Fruit fly (Drosophila melanogaster) whole organism, embryonic: ENCODE data around the gene Pvf1.

Experiments used
- B-H1 ChIP-seq: fragments of 200-800 bp; sonication (Bioruptor generic); IDR thresholded peaks from 3 replicates; pipeline ENCODE4 v1.3.6; 2022; ENCODE audit warnings: missing biosample characterization, missing genetic modification characterization
- Bdp1 ChIP-seq: fragments of 200-800 bp; sonication (Bioruptor generic); optimal IDR thresholded peaks from 3 replicates; lab custom pipeline; 2016; ENCODE audit warnings: missing biosample characterization, missing genetic modification characterization
- CG1024 ChIP-seq: fragments of 200-800 bp; sonication (Bioruptor generic); IDR thresholded peaks from 2 replicates; pipeline ENCODE4 v1.3.6; 2022; ENCODE audit warnings: missing biosample characterization, missing genetic modification characterization
- CG1233 ChIP-seq: fragments of 200-800 bp; sonication (Bioruptor generic); optimal IDR thresholded peaks from 4 replicates; lab custom pipeline; 2018; ENCODE audit warnings: missing biosample characterization, mild to moderate bottlenecking, missing genetic modification characterization
- CG12769 ChIP-seq: fragments of 200-800 bp; sonication (Bioruptor generic); optimal IDR thresholded peaks from 2 replicates; lab custom pipeline; 2019; ENCODE audit warnings: missing biosample characterization, mild to moderate bottlenecking, missing genetic modification characterization, moderate library complexity
- CG13894 ChIP-seq: fragments of 200-800 bp; sonication (Bioruptor generic); optimal IDR thresholded peaks from 3 replicates; lab custom pipeline; 2018; ENCODE audit warnings: missing biosample characterization, mild to moderate bottlenecking, missing genetic modification characterization, moderate library complexity
- CG17186 ChIP-seq: fragments of 200-800 bp; sonication (Bioruptor generic); optimal IDR thresholded peaks from 3 replicates; lab custom pipeline; 2017; ENCODE audit warnings: missing biosample characterization, missing genetic modification reagents, missing genetic modification characterization
- CG17359 ChIP-seq: fragments of 200-800 bp; sonication (Bioruptor generic); optimal IDR thresholded peaks from 3 replicates; lab custom pipeline; 2018; ENCODE audit warnings: missing biosample characterization, mild to moderate bottlenecking, missing genetic modification characterization, moderate library complexity
- CG17385 ChIP-seq: fragments of 200-800 bp; sonication (Bioruptor generic); optimal IDR thresholded peaks from 3 replicates; lab custom pipeline; 2018; ENCODE audit warnings: missing biosample characterization, mild to moderate bottlenecking, missing genetic modification characterization
- CG2678 ChIP-seq: fragments of 200-800 bp; sonication (Bioruptor generic); optimal IDR thresholded peaks from 3 replicates; lab custom pipeline; 2019; ENCODE audit warnings: missing biosample characterization, mild to moderate bottlenecking, missing genetic modification characterization, moderate library complexity
- CG32532 ChIP-seq: fragments of 200-800 bp; sonication (Bioruptor generic); IDR thresholded peaks from 2 replicates; pipeline ENCODE4 v1.3.6; 2022; ENCODE audit warnings: missing biosample characterization, missing genetic modification characterization
- CG34224 ChIP-seq: fragments of 200-800 bp; sonication (Bioruptor generic); IDR thresholded peaks from 3 replicates; pipeline ENCODE4 v1.3.6; 2022; ENCODE audit warnings: missing biosample characterization, missing genetic modification characterization; ENCODE audit not compliant: partially characterized antibody
- CG3847 ChIP-seq: fragments of 200-800 bp; sonication (Bioruptor generic); IDR thresholded peaks from 2 replicates; pipeline ENCODE4 v1.3.6; 2022; ENCODE audit warnings: missing biosample characterization, missing genetic modification characterization
- CG4617 ChIP-seq: fragments of 200-800 bp; sonication (Bioruptor generic); optimal IDR thresholded peaks from 3 replicates; lab custom pipeline; 2016; ENCODE audit warnings: missing biosample characterization, missing genetic modification characterization, borderline replicate concordance
- CG6272 ChIP-seq: fragments of 200-800 bp; sonication (Bioruptor generic); IDR thresholded peaks from 2 replicates; pipeline ENCODE4 v1.3.6; 2022; ENCODE audit warnings: missing biosample characterization, missing genetic modification characterization
- CG8478 ChIP-seq: fragments of >200 bp; optimal IDR thresholded peaks from 2 replicates; lab custom pipeline; 2018
- CoRest ChIP-seq: fragments of 200-800 bp; sonication (Bioruptor generic); optimal IDR thresholded peaks from 3 replicates; lab custom pipeline; 2018; ENCODE audit warnings: missing biosample characterization, mild to moderate bottlenecking, missing genetic modification characterization, moderate library complexity
- Dref ChIP-seq: fragments of 200-800 bp; sonication (Bioruptor generic); IDR thresholded peaks from 2 replicates; pipeline ENCODE4 v1.3.6; 2022; ENCODE audit warnings: missing biosample characterization, missing genetic modification characterization
- Drgx ChIP-seq: fragments of 200-800 bp; sonication (Bioruptor generic); IDR thresholded peaks from 2 replicates; pipeline ENCODE4 v1.3.6; 2022; ENCODE audit warnings: missing biosample characterization, missing genetic modification characterization
- HHEX ChIP-seq: fragments of 200-800 bp; sonication (Bioruptor generic); optimal IDR thresholded peaks from 3 replicates; lab custom pipeline; 2017; ENCODE audit warnings: missing biosample characterization, mild to moderate bottlenecking, missing genetic modification characterization, missing genetic modification reagents
- HLH3B ChIP-seq: fragments of 200-800 bp; sonication (Bioruptor generic); IDR thresholded peaks from 2 replicates; pipeline ENCODE4 v1.3.6; 2022; ENCODE audit warnings: missing biosample characterization, missing genetic modification characterization
- HLHmδ ChIP-seq: fragments of 200-800 bp; sonication (Bioruptor generic); optimal IDR thresholded peaks from 2 replicates; lab custom pipeline; 2018; ENCODE audit warnings: missing biosample characterization, mild to moderate bottlenecking, missing genetic modification characterization, moderate library complexity
- HmgZ ChIP-seq: fragments of 200-800 bp; sonication (Bioruptor generic); optimal IDR thresholded peaks from 2 replicates; lab custom pipeline; 2018; ENCODE audit warnings: missing biosample characterization, mild to moderate bottlenecking, missing genetic modification characterization
- Hr39 ChIP-seq: fragments of >200 bp; optimal IDR thresholded peaks from 2 replicates; lab custom pipeline; 2017
- Lpt ChIP-seq: fragments of >200 bp; optimal IDR thresholded peaks from 2 replicates; lab custom pipeline; 2018; ENCODE audit warnings: missing biosample characterization, missing genetic modification characterization
- NFAT ChIP-seq: fragments of 200-800 bp; sonication (Bioruptor generic); IDR thresholded peaks from 2 replicates; pipeline ENCODE4 v1.3.6; 2022; ENCODE audit warnings: missing biosample characterization, missing genetic modification characterization
- Sin3A ChIP-seq: fragments of >200 bp; optimal IDR thresholded peaks from 2 replicates; lab custom pipeline; 2018
- Sox102F ChIP-seq: fragments of 200-800 bp; sonication (Bioruptor generic); optimal IDR thresholded peaks from 2 replicates; lab custom pipeline; 2018; ENCODE audit warnings: missing biosample characterization, mild to moderate bottlenecking, missing genetic modification characterization, moderate library complexity
- Spps ChIP-seq: fragments of 200-800 bp; sonication (Bioruptor generic); optimal IDR thresholded peaks from 2 replicates; lab custom pipeline; 2018; ENCODE audit warnings: missing biosample characterization, mild to moderate bottlenecking, missing genetic modification characterization
- Ssrp ChIP-seq: fragments of 200-800 bp; sonication (Bioruptor generic); optimal IDR thresholded peaks from 2 replicates; lab custom pipeline; 2018; ENCODE audit warnings: missing biosample characterization, mild to moderate bottlenecking, missing genetic modification characterization, moderate library complexity
- ash1 ChIP-seq: fragments of 200-800 bp; sonication (Bioruptor generic); optimal IDR thresholded peaks from 2 replicates; lab custom pipeline; 2018; ENCODE audit warnings: missing biosample characterization, mild to moderate bottlenecking, missing genetic modification characterization
- az2 ChIP-seq: fragments of 200-800 bp; sonication (Bioruptor generic); optimal IDR thresholded peaks from 3 replicates; lab custom pipeline; 2016; ENCODE audit warnings: missing biosample characterization, missing genetic modification characterization
- ci ChIP-seq: fragments of 200-800 bp; sonication (Bioruptor generic); IDR thresholded peaks from 3 replicates; pipeline ENCODE4 v1.3.6; 2022; ENCODE audit warnings: missing biosample characterization, missing genetic modification characterization
- crp ChIP-seq, 2 experiments: fragments of 200-800 bp; sonication (Bioruptor generic); optimal IDR thresholded peaks; 2 replicates in 1 of 2; 3 replicates in 1 of 2; lab custom pipeline; 2017; ENCODE audit warnings: missing biosample characterization in 2 of 2, missing genetic modification characterization in 2 of 2, mild to moderate bottlenecking in 1 of 2, moderate library complexity in 1 of 2
- da ChIP-seq: fragments of 200-800 bp; sonication (Bioruptor generic); optimal IDR thresholded peaks from 2 replicates; lab custom pipeline; 2016; ENCODE audit warnings: missing biosample characterization, missing genetic modification characterization
- danr ChIP-seq: fragments of 200-800 bp; sonication (Bioruptor generic); IDR thresholded peaks from 2 replicates; pipeline ENCODE4 v1.3.6; 2022; ENCODE audit warnings: missing biosample characterization, missing genetic modification characterization
- fu2 ChIP-seq: fragments of 200-800 bp; sonication (Bioruptor generic); optimal IDR thresholded peaks from 2 replicates; lab custom pipeline; 2016; ENCODE audit warnings: missing biosample characterization, missing genetic modification characterization
- jumu ChIP-seq: fragments of 200-800 bp; sonication (Bioruptor generic); optimal IDR thresholded peaks from 3 replicates; lab custom pipeline; 2016; ENCODE audit warnings: missing biosample characterization, missing genetic modification characterization
- lmd ChIP-seq: fragments of 200-800 bp; sonication (Bioruptor generic); IDR thresholded peaks from 2 replicates; pipeline ENCODE4 v1.3.6; 2022; ENCODE audit warnings: missing biosample characterization, missing genetic modification characterization
- p53 ChIP-seq: fragments of 200-800 bp; sonication (Bioruptor generic); optimal IDR thresholded peaks from 2 replicates; lab custom pipeline; 2016; ENCODE audit warnings: missing biosample characterization, missing genetic modification characterization
- pan ChIP-seq, 4 experiments: fragments of >200 bp in 3 of 4; fragments of 200-800 bp in 1 of 4; sonication (Bioruptor generic) in 1 of 4; optimal IDR thresholded peaks in 3 of 4; IDR thresholded peaks in 1 of 4; 2 replicates each; pipeline versions ENCODE4 v1.3.6 to Lab custom; 2017 to 2022; ENCODE audit warnings: missing biosample characterization in 2 of 4, missing genetic modification characterization in 2 of 4, mixed read lengths in 1 of 4
- pros ChIP-seq: fragments of 200-800 bp; sonication (Bioruptor generic); optimal IDR thresholded peaks from 3 replicates; lab custom pipeline; 2019; ENCODE audit warnings: missing biosample characterization, mild to moderate bottlenecking, missing genetic modification characterization, moderate library complexity
- salm ChIP-seq: fragments of 200-800 bp; sonication (Bioruptor generic); optimal IDR thresholded peaks from 2 replicates; lab custom pipeline; 2018; ENCODE audit warnings: missing biosample characterization, mild to moderate bottlenecking, missing genetic modification characterization
- sc ChIP-seq, 3 experiments: fragments of >200 bp in 2 of 3; fragments of 200-800 bp in 1 of 3; sonication (Bioruptor generic) in 1 of 3; optimal IDR thresholded peaks; 2 replicates in 2 of 3; 3 replicates in 1 of 3; lab custom pipeline; 2017; ENCODE audit warnings: mild to moderate bottlenecking in 1 of 3, missing biosample characterization in 1 of 3, missing genetic modification characterization in 1 of 3, missing genetic modification reagents in 1 of 3
- sim ChIP-seq: fragments of 200-800 bp; sonication (Bioruptor generic); IDR thresholded peaks from 2 replicates; pipeline ENCODE4 v1.3.6; 2022; ENCODE audit warnings: missing biosample characterization, missing genetic modification characterization
- stwl ChIP-seq: fragments of 200-800 bp; sonication (Bioruptor generic); optimal IDR thresholded peaks from 3 replicates; lab custom pipeline; 2018; ENCODE audit warnings: missing biosample characterization, mild to moderate bottlenecking, missing genetic modification characterization, moderate library complexity
- tio ChIP-seq: fragments of 200-800 bp; sonication (Bioruptor generic); optimal IDR thresholded peaks from 2 replicates; lab custom pipeline; 2017; ENCODE audit warnings: missing biosample characterization, missing genetic modification characterization, inconsistent platforms
- tup ChIP-seq: fragments of 200-800 bp; sonication (Bioruptor generic); optimal IDR thresholded peaks from 2 replicates; lab custom pipeline; 2016; ENCODE audit warnings: missing biosample characterization, mild to moderate bottlenecking, missing genetic modification characterization, moderate library complexity
- zf30C ChIP-seq: fragments of 200-800 bp; sonication (Bioruptor generic); optimal IDR thresholded peaks from 3 replicates; lab custom pipeline; 2018; ENCODE audit warnings: missing biosample characterization, mild to moderate bottlenecking, missing genetic modification characterization

The Pvf1 gene

DNA sequence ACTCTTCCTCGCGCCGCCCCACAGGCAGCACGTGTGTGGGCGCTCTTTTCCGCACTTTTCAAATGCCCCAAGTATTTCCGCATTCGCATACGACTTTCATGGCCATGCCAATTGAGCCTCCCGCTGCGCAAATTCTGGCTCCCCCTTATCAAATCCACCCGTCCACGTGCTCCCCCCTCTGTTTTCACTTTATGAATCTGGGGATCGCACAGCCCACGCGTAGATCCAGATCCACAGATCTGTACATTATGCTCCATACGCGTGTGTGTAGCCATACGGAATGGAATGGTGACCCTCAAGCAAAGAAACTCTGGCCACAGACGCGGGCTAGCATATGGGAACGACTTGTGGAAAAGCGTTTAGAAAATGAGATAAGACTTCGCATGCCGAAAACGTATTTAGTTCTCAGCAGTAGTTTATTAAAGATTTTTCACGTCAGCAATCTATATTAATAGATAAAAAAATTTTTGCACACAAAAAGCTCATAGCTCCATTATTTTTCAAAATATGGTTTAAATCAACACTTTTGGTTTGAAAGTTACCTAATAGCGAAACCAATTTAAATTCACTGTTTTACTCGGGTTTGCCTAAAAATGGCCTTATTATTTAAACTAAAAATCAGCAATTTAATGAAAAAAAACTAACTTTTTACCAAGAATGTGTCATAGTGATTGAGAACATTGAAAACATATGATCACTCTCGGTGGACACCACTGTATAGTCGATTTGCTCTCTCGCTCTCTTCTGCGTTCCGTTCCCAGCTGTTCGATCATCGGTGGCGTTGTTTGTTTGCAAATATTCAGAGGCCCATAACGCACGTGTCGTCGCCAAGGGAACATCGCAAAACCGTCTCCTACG is 42.9 kb upstream of the Pvf1 start (continued):
- peak; percentile 78 for TF ChIP-seq CG2678 (tag; lab: Kevin White, UChicago)
- TF ChIP-seq CG17186 (GFP tag; lab: Kevin White, UChicago), result no peak
- TF ChIP-seq sim (GFP tag; lab: Robert Waterston, UW), result no peak
- TF ChIP-seq az2 (GFP tag; lab: Kevin White, UChicago), result peak; percentile 44
- TF ChIP-seq sc (optimal IDR thresholded peaks at IDR 0.05; lab: Kevin White, UChicago), result no peak
- peak; percentile 8 for TF ChIP-seq sc (GFP tag; optimal IDR thresholded peaks at IDR 0.05; lab: Kevin White, UChicago)
- peak; percentile 48 for TF ChIP-seq Sox102F (GFP tag; lab: Kevin White, UChicago)
- no peak for TF ChIP-seq Hr39
- peak; percentile 10 for TF ChIP-seq CG1233 (GFP tag; lab: Kevin White, UChicago)
- peak; percentile 22 for TF ChIP-seq Bdp1 (GFP tag; lab: Kevin White, UChicago)
- no peak for TF ChIP-seq CG1024 (GFP tag; lab: Robert Waterston, UW)
- no peak for TF ChIP-seq pan (optimal IDR thresholded peaks at IDR 0.05; lab: Kevin White, UChicago)
- TF ChIP-seq pan (GFP tag; optimal IDR thresholded peaks at IDR 0.05 in 1 of 2, IDR thresholded peaks at IDR 0.05 in 1 of 2), result no peak
- no peak for TF ChIP-seq B-H1
- no peak for TF ChIP-seq ash1 (GFP tag; lab: Kevin White, UChicago)
- no peak for TF ChIP-seq ci (GFP tag; lab: Robert Waterston, UW)
- peak; percentile 59 for TF ChIP-seq CG32532
- TF ChIP-seq HLHmδ, result no peak
- TF ChIP-seq Ssrp (tag; lab: Kevin White, UChicago), result peak; percentile 22
- TF ChIP-seq Lpt, result no peak
- peak; percentile 72 for TF ChIP-seq CoRest (tag; lab: Kevin White, UChicago)
- no peak for TF ChIP-seq CG8478 (lab: Kevin White, UChicago)
- TF ChIP-seq CG12769, result peak; percentile 85
- no peak for TF ChIP-seq stwl
- TF ChIP-seq Spps (tag; lab: Kevin White, UChicago), result no peak
- TF ChIP-seq pros (GFP tag; lab: Kevin White, UChicago), result no peak
- peak; percentile 14; the same call in 1 of the 2 replicates for TF ChIP-seq Drgx (GFP tag; lab: Robert Waterston, UW)
- TF ChIP-seq HLH3B (GFP tag; lab: Robert Waterston, UW), result no peak
- peak in 1 of 2 experiments; percentile 70 for TF ChIP-seq crp (GFP tag; optimal IDR thresholded peaks at IDR 0.05; lab: Kevin White, UChicago)
- TF ChIP-seq Sin3A (lab: Kevin White, UChicago), result no peak
- no peak for TF ChIP-seq da
- TF ChIP-seq CG3847 (GFP tag; lab: Robert Waterston, UW), result peak; percentile 27; the same call in 1 of the 2 replicates
- peak; percentile 52 for TF ChIP-seq NFAT (GFP tag; lab: Robert Waterston, UW)
- no peak for TF ChIP-seq salm (tag; lab: Kevin White, UChicago)
- peak; percentile 39 for TF ChIP-seq fu2 (GFP tag; lab: Kevin White, UChicago)
- peak; percentile 56 for TF ChIP-seq HHEX (GFP tag; lab: Kevin White, UChicago)
- peak; percentile 62 for TF ChIP-seq CG17385 (GFP tag; lab: Kevin White, UChicago)
- TF ChIP-seq p53 (GFP tag; lab: Kevin White, UChicago), result no peak
- no peak for TF ChIP-seq CG4617 (GFP tag; lab: Kevin White, UChicago)
- TF ChIP-seq tio (GFP tag; lab: Kevin White, UChicago), result peak; percentile 80
- no peak for TF ChIP-seq danr
- peak; percentile 25 for TF ChIP-seq CG13894 (tag; lab: Kevin White, UChicago)
- peak; percentile 29 for TF ChIP-seq CG17359 (tag; lab: Kevin White, UChicago)
- peak; percentile 56 for TF ChIP-seq lmd
- peak; percentile 5 for TF ChIP-seq HmgZ
- peak; percentile 46 for TF ChIP-seq jumu
- peak; percentile 34; the same call in 1 of the 2 replicates for TF ChIP-seq CG6272 (GFP tag; lab: Robert Waterston, UW)
- TF ChIP-seq CG34224 (GFP tag; lab: Robert Waterston, UW), result no peak
- TF ChIP-seq Dref (GFP tag; lab: Robert Waterston, UW), result no peak
- TF ChIP-seq zf30C (GFP tag; lab: Kevin White, UChicago), result no peak
- no peak for TF ChIP-seq tup
